Worm (Caenorhabditis elegans) whole organism, dauer: ENCODE results near the gene F26G1.10.

Experiments used
- unc-62 ChIP-seq: sonication (generic microtip); optimal IDR thresholded peaks from 2 replicates; lab custom pipeline; 2017; ENCODE audit warnings: missing biosample characterization, missing genetic modification reagents, missing genetic modification characterization

F26G1.10 gene

DNA sequence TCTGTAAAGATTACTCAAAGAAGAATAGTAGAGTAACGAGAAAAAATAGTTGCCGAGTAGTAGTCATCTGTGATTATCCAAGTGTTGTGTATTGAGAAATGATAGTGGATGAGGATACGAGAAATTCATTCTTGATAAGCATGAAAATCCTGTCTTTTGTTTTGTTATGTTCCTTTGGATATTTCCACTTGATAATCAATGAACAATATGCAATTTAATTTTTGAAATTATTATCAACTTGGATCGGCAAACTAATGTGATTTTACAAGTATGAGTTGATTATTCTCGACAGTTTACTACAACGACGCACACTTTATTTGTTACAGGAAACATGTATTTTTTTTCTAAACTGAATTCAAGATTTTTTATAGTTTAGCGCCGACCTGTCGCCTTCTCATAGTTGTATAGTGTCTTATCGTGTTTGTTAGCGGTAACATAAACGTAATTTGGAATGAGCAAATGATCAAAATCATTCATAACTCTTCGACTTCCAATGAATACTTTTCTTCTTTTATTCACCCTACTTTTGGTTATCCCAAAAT is at the start of gene F26G1.10, which contains the start of gene F26G1.9:
Gene F26G1.10 (plus strand): TSS at position 492 of the 542 bp plus-strand sequence.
Gene F26G1.9 (minus strand): TSS at position 101 of the 542 bp plus-strand sequence.
- TF ChIP-seq unc-62 (GFP tag; lab: Kevin White, UChicago), result no peak

DNA sequence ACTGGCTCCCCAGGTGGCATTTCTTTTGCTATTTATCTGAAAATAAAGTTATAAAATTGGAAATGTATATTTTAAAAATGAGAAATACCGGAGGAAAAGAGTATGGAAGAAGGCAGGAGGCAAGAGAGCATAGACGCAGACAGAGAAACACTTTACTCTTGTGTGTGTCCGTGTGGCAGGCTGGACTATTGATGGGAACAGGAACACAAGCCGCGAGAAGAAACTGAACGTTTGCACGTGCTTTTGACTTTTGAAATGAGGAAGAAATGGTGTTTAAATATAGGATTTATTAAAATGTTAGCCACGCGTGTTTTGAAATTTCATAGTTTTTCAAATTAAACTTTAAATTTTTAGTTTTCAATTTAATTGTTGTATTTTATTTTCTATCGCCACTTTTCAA is 48.1 kb upstream of the F26G1.10 start, which contains the start of gene F10G7.10:
Gene F10G7.10 (minus strand): TSS at position 145 of the 400 bp plus-strand sequence.
- no peak for TF ChIP-seq unc-62 (GFP tag; lab: Kevin White, UChicago)

DNA sequence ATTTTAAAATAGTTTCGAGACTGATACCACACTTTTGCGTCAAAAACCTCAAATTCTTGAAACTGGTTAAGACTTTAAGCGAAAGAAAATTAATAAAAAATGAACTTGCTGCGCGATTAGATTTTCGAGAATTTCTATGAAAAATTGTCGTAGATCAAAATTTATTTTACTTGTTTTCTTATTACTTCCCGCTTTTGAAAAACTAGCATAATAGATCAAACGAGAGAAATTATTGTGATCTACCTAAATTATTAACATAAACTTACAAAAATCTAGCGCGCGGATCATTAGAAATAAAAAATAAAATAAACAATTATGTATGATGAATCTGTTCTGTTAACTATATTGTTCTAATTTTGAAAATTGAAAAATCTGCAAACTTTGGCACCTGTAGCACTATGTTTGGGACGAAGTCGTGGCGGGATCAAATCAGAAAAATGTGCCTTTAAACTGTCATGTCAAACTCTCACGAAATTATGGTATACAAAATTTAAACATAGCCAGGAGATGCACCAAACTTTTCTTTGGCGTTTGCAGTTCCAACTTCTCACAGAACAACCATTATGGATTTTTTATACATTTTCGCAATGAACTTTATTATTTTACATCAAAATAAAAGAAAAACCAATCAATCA is 47.3 kb upstream of the F26G1.10 start:
- no peak for TF ChIP-seq unc-62 (GFP tag; lab: Kevin White, UChicago)

DNA sequence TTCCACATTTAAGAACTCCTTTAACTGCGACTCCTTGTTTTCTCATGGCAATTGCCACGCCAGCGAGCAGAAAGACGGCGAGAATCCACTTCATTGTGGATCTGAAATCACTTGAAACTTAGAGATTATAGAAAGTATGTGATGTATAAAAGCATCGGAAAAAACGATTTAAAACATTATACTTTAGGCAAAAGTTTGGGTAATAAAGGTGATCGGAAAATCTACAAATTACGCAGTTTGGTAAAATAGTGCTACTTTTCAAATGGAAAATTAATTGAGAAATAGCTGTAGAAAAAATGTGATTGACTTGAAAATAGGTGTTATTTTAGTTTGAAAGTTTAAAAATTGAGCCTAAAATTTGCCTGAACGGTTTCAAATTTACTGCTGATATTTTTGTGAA is 46.4 kb upstream of the F26G1.10 start, which contains the start of gene ttr-41:
Gene ttr-41 (minus strand): TSS at position 101 of the 400 bp plus-strand sequence.
- no peak for TF ChIP-seq unc-62 (GFP tag; lab: Kevin White, UChicago)

DNA sequence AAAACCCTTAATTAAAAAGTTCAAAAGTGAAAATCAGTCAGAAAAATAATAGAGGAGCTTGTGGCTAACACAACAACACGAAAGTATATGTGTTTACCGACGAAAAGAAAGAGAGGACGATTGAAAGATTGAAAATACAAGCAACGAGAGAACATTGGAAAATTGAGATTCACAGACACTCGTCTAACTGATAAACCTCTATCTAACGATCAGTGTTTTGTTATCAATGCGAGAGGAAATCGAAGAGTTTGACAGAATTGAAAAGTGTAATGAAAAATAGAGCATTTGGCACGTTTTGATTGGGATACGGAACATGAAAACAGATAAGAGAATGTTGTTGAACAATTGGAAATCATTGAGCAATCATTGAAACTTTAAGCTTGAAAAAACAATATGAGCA is 45.5 kb upstream of the F26G1.10 start:
- no peak for TF ChIP-seq unc-62 (GFP tag; lab: Kevin White, UChicago)

DNA sequence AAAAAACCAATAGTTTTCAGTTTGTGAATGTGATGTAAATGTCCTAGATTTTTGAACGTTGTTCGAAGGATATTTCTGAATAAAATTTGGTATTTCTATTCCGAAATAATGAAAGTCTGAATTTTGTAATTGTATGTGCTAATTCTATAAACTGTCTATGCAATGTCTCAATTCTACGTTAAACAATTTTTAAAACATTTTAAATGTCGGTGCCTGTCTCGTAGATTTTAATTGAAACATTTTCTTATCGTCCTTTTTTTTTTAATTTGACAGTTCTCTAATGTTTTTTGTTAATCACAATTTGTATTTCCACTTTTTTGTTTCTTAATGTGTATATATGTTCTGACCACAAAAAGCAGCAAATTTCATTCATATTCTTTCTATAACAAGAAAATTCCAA is 44.4 kb upstream of the F26G1.10 start, which contains the start of gene F41C3.7:
Gene F41C3.7 (plus strand): TSS at position 301 of the 400 bp plus-strand sequence.
- TF ChIP-seq unc-62 (GFP tag; lab: Kevin White, UChicago), result no peak

DNA sequence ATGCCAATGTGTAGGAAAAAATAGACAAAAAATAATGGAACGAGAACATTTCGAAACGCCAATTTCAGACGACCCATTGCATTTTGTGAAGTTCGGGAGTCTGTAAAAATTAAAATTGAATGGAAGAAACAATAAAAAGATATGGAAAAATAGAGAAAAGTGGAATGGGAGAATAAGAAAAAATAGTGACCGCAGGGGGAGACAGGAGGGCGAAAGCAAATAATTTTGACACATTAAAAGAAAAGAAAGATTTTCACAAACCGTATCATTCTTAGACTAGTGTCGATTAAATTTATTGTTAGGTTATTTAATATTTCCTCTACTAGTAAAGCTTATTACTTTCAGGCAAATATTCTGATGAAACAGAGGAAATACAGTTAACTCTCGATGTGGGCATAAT is 40.3 kb upstream of the F26G1.10 start, which contains the start of gene F41C3.11:
Gene F41C3.11 (minus strand): TSS at position 101 of the 400 bp plus-strand sequence.
- no peak for TF ChIP-seq unc-62 (GFP tag; lab: Kevin White, UChicago)

DNA sequence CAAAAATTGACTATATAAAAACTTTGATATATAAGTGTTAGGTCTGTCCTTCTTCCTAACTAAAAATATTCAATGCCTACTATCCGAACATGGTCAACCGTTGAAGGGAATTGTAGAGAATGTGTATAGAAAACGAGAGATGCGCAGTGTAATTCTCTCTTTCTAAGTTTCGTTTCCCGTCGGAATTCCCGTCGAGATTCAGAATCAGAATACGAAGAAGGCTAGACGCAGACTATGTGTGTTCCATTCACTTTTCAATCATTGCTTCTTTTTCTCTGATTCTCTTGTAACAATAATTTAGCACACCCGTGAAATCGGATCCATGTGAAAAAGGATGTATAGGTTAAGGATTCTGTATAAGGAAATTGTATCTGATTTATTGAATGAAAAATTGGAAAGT is 39.7 kb upstream of the F26G1.10 start:
- no peak for TF ChIP-seq unc-62 (GFP tag; lab: Kevin White, UChicago)

DNA sequence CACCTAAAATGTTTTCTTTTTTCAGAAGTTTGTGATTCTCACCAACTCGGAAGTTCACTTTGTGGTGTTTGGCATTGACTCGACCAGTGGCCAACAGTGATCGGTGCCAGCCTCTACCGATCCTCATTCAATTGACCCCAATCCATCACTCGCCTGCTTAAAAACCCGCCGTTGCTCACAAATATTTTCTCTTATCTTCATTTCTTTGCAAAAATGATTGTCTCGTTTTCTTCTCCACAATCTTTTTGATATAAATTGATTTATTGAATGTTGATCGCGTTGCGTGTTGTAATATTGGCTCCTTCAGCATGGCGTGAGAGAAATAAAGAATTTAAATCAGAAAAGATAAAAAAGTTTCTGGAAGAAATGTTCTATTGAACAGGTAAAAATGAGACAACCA is 37.6 kb upstream of the F26G1.10 start:
- no peak for TF ChIP-seq unc-62 (GFP tag; lab: Kevin White, UChicago)

DNA sequence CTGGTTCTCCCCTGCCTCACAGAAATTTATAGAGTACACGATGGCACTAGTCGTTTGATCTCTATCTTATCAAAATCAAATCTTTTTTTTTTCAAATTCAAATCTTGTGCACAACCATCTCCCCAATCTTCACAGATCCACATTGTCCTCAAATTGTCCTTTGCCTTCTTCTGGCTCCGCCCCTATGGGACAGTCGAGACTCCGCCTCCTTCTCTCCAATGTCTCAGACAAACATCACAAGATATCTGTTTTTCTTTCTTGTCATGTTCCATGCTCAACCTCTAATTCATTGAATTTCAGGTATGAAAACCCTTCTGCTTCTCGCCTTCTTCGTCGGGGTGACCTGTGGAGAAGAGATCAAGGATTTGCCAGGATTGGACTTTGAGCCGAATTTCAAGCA is 36.8 kb upstream of the F26G1.10 start, which contains the start of gene ctsa-1.1:
Gene ctsa-1.1 (plus strand): TSS at position 301 of the 400 bp plus-strand sequence.
- no peak for TF ChIP-seq unc-62 (GFP tag; lab: Kevin White, UChicago)

DNA sequence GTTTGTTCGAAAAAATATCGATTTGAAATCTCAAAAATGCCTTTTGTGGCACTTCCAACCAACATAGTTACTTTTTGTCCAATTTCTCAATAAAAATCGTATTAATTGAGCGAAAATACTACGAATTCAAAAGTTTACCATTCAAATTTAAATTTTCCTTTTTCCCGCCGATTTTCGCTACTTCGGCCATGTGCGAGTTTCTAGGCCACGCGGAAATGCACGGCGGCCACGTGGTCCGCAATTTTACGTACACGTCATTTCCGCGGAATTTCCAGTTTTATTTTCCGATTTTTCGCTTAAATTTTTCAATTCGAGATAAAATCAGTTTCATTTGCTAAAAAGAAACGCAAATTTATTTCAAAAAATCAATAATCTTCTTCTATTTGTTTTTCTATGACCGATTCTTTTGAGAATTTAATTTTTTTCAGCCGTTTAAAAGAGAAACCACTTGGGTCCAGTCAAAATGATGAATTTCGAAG is 34.2 kb upstream of the F26G1.10 start, which contains the start of gene eas-1:
Gene eas-1 (plus strand): TSS at position 429 of the 479 bp plus-strand sequence.
- no peak for TF ChIP-seq unc-62 (GFP tag; lab: Kevin White, UChicago)

DNA sequence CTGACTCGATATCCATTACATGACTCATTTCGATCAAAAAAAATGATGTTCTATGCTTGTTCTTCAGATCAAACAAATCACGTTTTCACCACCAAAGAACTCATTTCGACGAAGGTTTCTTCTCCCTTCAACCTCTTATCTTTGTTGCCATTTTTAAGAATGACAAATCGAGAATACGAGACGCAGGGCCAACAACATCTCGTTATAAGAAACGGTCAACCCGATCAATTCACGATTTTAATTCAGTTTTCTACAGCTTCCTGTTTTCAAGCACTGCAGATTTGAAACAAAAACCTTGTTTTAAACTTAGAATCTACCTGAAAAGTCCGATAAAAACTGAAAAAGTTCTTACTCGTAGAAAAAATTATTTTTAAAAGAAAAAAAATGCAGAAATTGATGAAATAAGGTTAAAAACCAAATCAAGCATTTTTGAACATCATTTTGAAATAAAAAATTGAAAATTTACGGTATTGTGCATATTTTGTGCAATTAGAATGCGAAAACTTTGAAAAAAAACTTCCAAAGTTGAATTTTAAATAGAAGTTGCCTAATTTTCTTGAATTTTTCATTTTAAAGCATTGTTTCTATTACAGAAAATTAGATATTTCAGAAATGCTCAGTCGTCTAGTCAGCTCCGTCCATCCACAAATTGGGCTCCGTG is 32.5 kb upstream of the F26G1.10 start, which contains the start of gene acs-11:
Gene acs-11 (plus strand): TSS at position 611 of the 661 bp plus-strand sequence.
- TF ChIP-seq unc-62 (GFP tag; lab: Kevin White, UChicago), result no peak

DNA sequence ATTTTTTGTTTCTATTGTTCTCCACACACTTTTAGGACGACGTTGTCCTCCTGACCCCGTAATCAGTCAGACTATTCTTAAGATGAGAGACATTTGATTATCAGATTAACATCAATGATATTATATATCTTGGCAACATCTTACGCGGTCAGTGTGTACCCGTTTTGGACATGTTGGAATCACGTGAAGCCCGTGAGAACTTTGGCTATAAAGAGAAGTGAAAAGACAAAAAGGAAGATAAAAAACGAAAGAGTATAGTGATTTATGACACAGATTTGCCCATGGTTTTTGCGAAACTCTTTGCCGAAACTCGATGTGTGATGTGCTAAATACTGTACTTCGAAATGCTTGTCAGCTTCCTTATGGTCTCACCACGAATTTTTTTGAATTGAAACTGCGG is 28.9 kb upstream of the F26G1.10 start:
- TF ChIP-seq unc-62 (GFP tag; lab: Kevin White, UChicago), result no peak

DNA sequence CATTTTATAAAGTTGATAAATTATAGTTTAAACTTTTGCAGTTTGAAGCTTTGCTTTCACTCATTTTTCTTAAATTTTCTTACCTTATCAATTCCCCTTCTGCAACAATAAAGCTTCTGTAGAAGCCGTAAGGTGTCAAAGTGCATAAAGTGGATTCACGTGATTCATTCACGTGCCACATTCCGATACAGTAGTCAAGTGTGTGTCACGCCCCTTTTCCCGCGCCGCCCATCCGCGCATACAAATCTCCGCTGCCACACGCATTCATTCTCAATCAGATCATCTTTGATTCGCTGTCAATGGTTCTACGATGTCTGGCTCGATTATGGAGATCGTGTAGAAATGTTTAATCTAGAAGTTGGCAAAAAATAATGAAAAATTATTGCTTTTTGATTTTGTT is 27.1 kb upstream of the F26G1.10 start:
- no peak for TF ChIP-seq unc-62 (GFP tag; lab: Kevin White, UChicago)

DNA sequence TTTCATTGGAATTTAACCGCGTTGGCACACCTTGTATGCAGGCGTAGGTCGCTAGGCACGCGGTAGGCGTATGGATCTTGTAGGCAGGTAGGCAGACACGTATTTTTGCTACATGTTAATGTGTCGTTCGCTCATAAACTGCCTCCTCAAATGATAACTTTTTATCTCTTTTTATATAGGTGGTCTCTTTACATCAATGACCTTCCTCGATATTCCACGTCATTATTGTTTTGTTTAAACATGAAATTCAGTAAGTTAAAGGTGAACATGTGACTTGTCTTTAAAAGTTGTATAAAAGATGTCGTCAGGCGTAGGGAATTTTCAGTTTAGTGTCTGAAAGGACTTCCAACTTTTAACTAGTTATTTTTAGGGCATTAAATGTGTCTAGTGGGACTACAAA is 26.5 kb upstream of the F26G1.10 start:
- TF ChIP-seq unc-62 (GFP tag; lab: Kevin White, UChicago), result no peak

DNA sequence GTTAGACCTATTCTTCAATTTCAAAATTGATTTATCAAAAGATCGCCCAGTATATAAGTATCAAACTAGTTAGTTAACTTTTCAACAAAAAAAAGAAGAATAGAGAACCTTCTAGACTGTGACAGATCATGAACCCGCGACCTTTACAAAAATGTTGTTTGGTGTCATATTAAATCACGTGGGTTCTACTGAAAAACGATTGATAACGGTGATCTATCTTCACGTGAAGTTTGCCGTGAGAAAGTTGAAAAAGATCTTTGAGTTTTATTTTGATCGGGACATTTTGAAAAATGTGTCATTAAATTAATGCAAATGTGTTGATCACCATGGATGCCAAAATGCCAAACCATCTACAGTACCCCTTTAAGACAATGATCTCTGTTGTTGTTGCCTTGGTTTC is 25.8 kb upstream of the F26G1.10 start:
- no peak for TF ChIP-seq unc-62 (GFP tag; lab: Kevin White, UChicago)
